Worm (Caenorhabditis elegans): Measurements from ENCODE around the gene ttr-45.

Gene ttr-45

ce11 chrIV:13247780-13248179 lies 6.2 kb upstream of the ttr-45 start:
- TF ChIP-seq alr-1 (tag; optimal IDR thresholded peaks at IDR 0.05) = no peak
- no peak for TF ChIP-seq lin-39 (tag; optimal IDR thresholded peaks at IDR 0.05)
- TF ChIP-seq nhr-25 (tag; optimal IDR thresholded peaks at IDR 0.05) = no peak
- no peak for TF ChIP-seq elt-3 (tag; optimal IDR thresholded peaks at IDR 0.05)

ce11 chrIV:13250243-13250642 lies 3.8 kb upstream of the ttr-45 start:
- TF ChIP-seq skn-1 (tag; optimal IDR thresholded peaks at IDR 0.05) = no peak
- TF ChIP-seq snpc-4 (tag; optimal IDR thresholded peaks at IDR 0.05) = no peak
- TF ChIP-seq ceh-82 (tag; optimal IDR thresholded peaks at IDR 0.05) = no peak
- TF ChIP-seq lsy-2 (tag; optimal IDR thresholded peaks at IDR 0.05) = no peak
- no peak for TF ChIP-seq nhr-25 (tag; optimal IDR thresholded peaks at IDR 0.05)
- no peak for TF ChIP-seq zag-1 (tag; optimal IDR thresholded peaks at IDR 0.05)
- no peak for TF ChIP-seq ceh-16 (tag; optimal IDR thresholded peaks at IDR 0.05)
- TF ChIP-seq elt-1 (tag; optimal IDR thresholded peaks at IDR 0.05) = no peak
- no peak for TF ChIP-seq C34F6.9 (tag; optimal IDR thresholded peaks at IDR 0.05)

ce11 chrIV:13252211-13252610 lies 1.8 kb upstream of the ttr-45 start, which contains the start of gene ttr-51:
Gene ttr-51 (minus strand): TSS chrIV:13252311.
- TF ChIP-seq nhr-25 (tag; optimal IDR thresholded peaks at IDR 0.05) (no peak), nhr-129 (tag; optimal IDR thresholded peaks at IDR 0.05) (peak; percentile 17), lsy-2 (tag; optimal IDR thresholded peaks at IDR 0.05) (peak in 1 of 2 experiments; percentile 1)

ce11 chrIV:13255886-13256285 lies 1.9 kb downstream of the ttr-45 start, which contains the start of gene bus-12:
Gene bus-12 (plus strand): TSS chrIV:13256186.
- TF ChIP-seq R02D3.7 (tag; optimal IDR thresholded peaks at IDR 0.05) (no peak), nhr-11 (tag; optimal IDR thresholded peaks at IDR 0.05) (no peak), nhr-77 (tag; optimal IDR thresholded peaks at IDR 0.05) (no peak), lsy-2 (tag; optimal IDR thresholded peaks at IDR 0.05) (no peak), nhr-23 (tag; optimal IDR thresholded peaks at IDR 0.05) (no peak), nhr-25 (tag; optimal IDR thresholded peaks at IDR 0.05) (no peak), lin-39 (tag; optimal IDR thresholded peaks at IDR 0.05) (no peak), egl-27 (tag; optimal IDR thresholded peaks at IDR 0.05) (no peak), mdl-1 (tag; optimal IDR thresholded peaks at IDR 0.05) (no peak), ztf-11 (tag; optimal IDR thresholded peaks at IDR 0.05) (no peak)

- no peak for TF ChIP-seq ama-1 (optimal IDR thresholded peaks at IDR 0.05)
- no peak for TF ChIP-seq F13H6.1 (tag; optimal IDR thresholded peaks at IDR 0.05)
- TF ChIP-seq alr-1 (tag; optimal IDR thresholded peaks at IDR 0.05) = no peak
- no peak for TF ChIP-seq nhr-12 (tag; optimal IDR thresholded peaks at IDR 0.05)
- TF ChIP-seq aly-2 (tag; optimal IDR thresholded peaks at IDR 0.05) = no peak
- no peak for TF ChIP-seq peb-1 (tag; optimal IDR thresholded peaks at IDR 0.05)
- TF ChIP-seq zag-1 (tag; optimal IDR thresholded peaks at IDR 0.05) = no peak
- TF ChIP-seq dmd-4 (tag; optimal IDR thresholded peaks at IDR 0.05) = no peak
- no peak for TF ChIP-seq nhr-6 (tag; optimal IDR thresholded peaks at IDR 0.05)
- no peak for TF ChIP-seq nhr-23 (tag; optimal IDR thresholded peaks at IDR 0.05)
- no peak for TF ChIP-seq blmp-1 (tag; optimal IDR thresholded peaks at IDR 0.05; ENCODE audit: insufficient read depth)
- no peak for TF ChIP-seq lsy-2 (tag; optimal IDR thresholded peaks at IDR 0.05)
- no peak for TF ChIP-seq nhr-25 (tag; optimal IDR thresholded peaks at IDR 0.05)
- TF ChIP-seq sem-4 (tag; optimal IDR thresholded peaks at IDR 0.05) = no peak
- no peak for TF ChIP-seq ztf-4 (tag; optimal IDR thresholded peaks at IDR 0.05)
- no peak for TF ChIP-seq fos-1 (tag; optimal IDR thresholded peaks at IDR 0.05)
- TF ChIP-seq unc-55 (GFP tag; optimal IDR thresholded peaks at IDR 0.05) = no peak
- no peak for TF ChIP-seq lin-39 (tag; optimal IDR thresholded peaks at IDR 0.05)
- no peak for TF ChIP-seq nhr-77 (tag; optimal IDR thresholded peaks at IDR 0.05)
Observed at ce11 chrIV:13258872-13259271, 4.8 kb downstream of the ttr-45 start, which contains the start of gene JC8.16. Gene JC8.16 (plus strand): TSS chrIV:13259172.

ce11 chrIV:13261778-13262177 lies 7.8 kb downstream of the ttr-45 start:
- TF ChIP-seq ztf-11 (tag; optimal IDR thresholded peaks at IDR 0.05) = no peak
- no peak for TF ChIP-seq R02D3.7 (tag; optimal IDR thresholded peaks at IDR 0.05)
- no peak for TF ChIP-seq sma-3 (GFP tag; optimal IDR thresholded peaks at IDR 0.05)
- no peak for TF ChIP-seq unc-55 (GFP tag; optimal IDR thresholded peaks at IDR 0.05)
- TF ChIP-seq peb-1 (tag; optimal IDR thresholded peaks at IDR 0.05) = no peak
- TF ChIP-seq dmd-4 (tag; optimal IDR thresholded peaks at IDR 0.05) = no peak
- TF ChIP-seq nhr-10 (tag; optimal IDR thresholded peaks at IDR 0.05) = no peak
